Fruit fly (Drosophila melanogaster): Measurements from ENCODE around the gene Men-b.

- TF ChIP-seq CG1620 (GFP tag; optimal IDR thresholded peaks at IDR 0.05) (no peak), tj (GFP tag; optimal IDR thresholded peaks at IDR 0.05) (peak; percentile 70)
Measured at dm6 chr3R:27129580-27130385, 21.7 kb upstream of the Men-b start.

Measured in whole organism, adult.